Worm (Caenorhabditis elegans): ENCODE data around the gene F11D5.6.

F11D5.6 gene

DNA sequence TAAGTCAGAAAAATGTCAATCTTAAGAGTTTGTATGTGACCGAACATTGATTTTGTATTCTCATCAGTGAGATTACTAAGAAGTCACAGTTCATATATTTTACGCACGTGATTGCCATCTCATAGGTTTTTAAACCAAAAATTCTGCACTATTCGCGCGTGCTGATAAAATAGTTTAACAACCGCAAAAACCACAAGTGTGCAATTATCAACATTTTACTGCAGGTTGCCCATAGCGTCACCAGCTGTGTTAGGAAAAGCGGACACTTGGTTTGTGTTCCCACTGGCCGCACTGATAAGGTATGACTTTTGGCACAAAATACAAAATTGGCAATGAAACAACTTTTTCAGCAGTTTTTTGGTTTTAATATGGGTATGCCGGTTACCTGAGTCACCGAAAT is 35.9 kb downstream of the F11D5.6 start:
- TF ChIP-seq atf-7 (tag; optimal IDR thresholded peaks at IDR 0.05): peak; percentile 93
- TF ChIP-seq F33H1.4 (GFP tag; IDR thresholded peaks at IDR 0.05): no peak
- TF ChIP-seq lsl-1 (GFP tag; optimal IDR thresholded peaks at IDR 0.05): no peak
- no peak for TF ChIP-seq akir-1 (GFP tag; optimal IDR thresholded peaks at IDR 0.05)
- no peak for TF ChIP-seq lag-1 (GFP tag; IDR thresholded peaks at IDR 0.05)
- no peak for TF ChIP-seq zfh-2 (GFP tag; conservative IDR thresholded peaks at IDR 0.05)
- TF ChIP-seq attf-5 (GFP tag; optimal IDR thresholded peaks at IDR 0.05): no peak
- TF ChIP-seq pha-4 (tag; optimal IDR thresholded peaks at IDR 0.05): peak; percentile 37
- TF ChIP-seq tlf-1 (GFP tag; optimal IDR thresholded peaks at IDR 0.05): peak; percentile 41
- peak; percentile 54 for TF ChIP-seq tbp1 (GFP tag; optimal IDR thresholded peaks at IDR 0.05)
- no peak for TF ChIP-seq ztf-3 (GFP tag; optimal IDR thresholded peaks at IDR 0.05)
- no peak for TF ChIP-seq snpc-1.1 (tag; optimal IDR thresholded peaks at IDR 0.05; ENCODE audit: insufficient read depth)
- TF ChIP-seq die-1 (tag; optimal IDR thresholded peaks at IDR 0.05): no peak
- TF ChIP-seq B0336.3 (GFP tag; IDR thresholded peaks at IDR 0.05): peak; percentile 70; the same call in 1 of the 2 replicates
- no peak for TF ChIP-seq ztf-28 (GFP tag; IDR thresholded peaks at IDR 0.05)
- no peak for TF ChIP-seq ceh-40 (GFP tag; IDR thresholded peaks at IDR 0.05)
- 0 out of 2 replicates have a peak, but pooled peaks have one; percentile 30 for TF ChIP-seq egl-44 (GFP tag; IDR thresholded peaks at IDR 0.05)
- peak; percentile 74 for TF ChIP-seq F22D6.2 (tag; optimal IDR thresholded peaks at IDR 0.05)
- no peak for TF ChIP-seq F52B5.7 (tag; optimal IDR thresholded peaks at IDR 0.05)
- no peak for TF ChIP-seq ztf-25 (GFP tag; IDR thresholded peaks at IDR 0.05)
- no peak for TF ChIP-seq Y56A3A.18 (GFP tag; IDR thresholded peaks at IDR 0.05)
- TF ChIP-seq mxl-1 (tag; optimal IDR thresholded peaks at IDR 0.05): no peak
- TF ChIP-seq snpc-1.3 (tag; optimal IDR thresholded peaks at IDR 0.05; ENCODE audit: insufficient read depth): no peak
- TF ChIP-seq madf-10 (tag; optimal IDR thresholded peaks at IDR 0.05): peak; percentile 33
- no peak for TF ChIP-seq lin-54 (GFP tag; optimal IDR thresholded peaks at IDR 0.05)
- no peak for TF ChIP-seq xnd-1 (tag; optimal IDR thresholded peaks at IDR 0.05)
- TF ChIP-seq nhr-120 (GFP tag; IDR thresholded peaks at IDR 0.05): no peak
- no peak for TF ChIP-seq somi-1 (GFP tag; optimal IDR thresholded peaks at IDR 0.05)
- TF ChIP-seq hmg-1.2 (GFP tag; IDR thresholded peaks at IDR 0.05): no peak
- TF ChIP-seq nhr-90 (tag; optimal IDR thresholded peaks at IDR 0.05): peak; percentile 48
- peak; percentile 31 for TF ChIP-seq unc-62 (GFP tag; optimal IDR thresholded peaks at IDR 0.05)
- no peak for TF ChIP-seq gei-17 (GFP tag; optimal IDR thresholded peaks at IDR 0.05)
- TF ChIP-seq chd-7 (tag; optimal IDR thresholded peaks at IDR 0.05): no peak
- no peak for TF ChIP-seq D2030.7 (GFP tag; IDR thresholded peaks at IDR 0.05)
- TF ChIP-seq F10E7.11 (tag; optimal IDR thresholded peaks at IDR 0.05): no peak
- TF ChIP-seq T07F8.4 (tag; optimal IDR thresholded peaks at IDR 0.05): no peak
- TF ChIP-seq ZK185.1 (tag; optimal IDR thresholded peaks at IDR 0.05; ENCODE audit: poor library complexity, severe bottlenecking): no peak
- no peak for TF ChIP-seq F39B2.1 (GFP tag; IDR thresholded peaks at IDR 0.05)
- TF ChIP-seq ztf-18 (tag; optimal IDR thresholded peaks at IDR 0.05): no peak
- no peak for TF ChIP-seq pbrm-1 (GFP tag; IDR thresholded peaks at IDR 0.05)
- TF ChIP-seq nhr-80 (tag; optimal IDR thresholded peaks at IDR 0.05): peak; percentile 99
- TF ChIP-seq sea-2 (GFP tag; IDR thresholded peaks at IDR 0.05): no peak
- no peak for TF ChIP-seq B0261.1 (tag; optimal IDR thresholded peaks at IDR 0.05)
- no peak for TF ChIP-seq C06A6.2 (GFP tag; conservative IDR thresholded peaks at IDR 0.05)
- TF ChIP-seq nfyb-1 (GFP tag; IDR thresholded peaks at IDR 0.05): 0 out of 2 replicates have a peak, but pooled peaks have one; percentile 59
- TF ChIP-seq ets-4 (GFP tag; optimal IDR thresholded peaks at IDR 0.05): peak; percentile 66
- TF ChIP-seq snpc-3.4 (tag; optimal IDR thresholded peaks at IDR 0.05): no peak
- TF ChIP-seq cebp-1 (GFP tag; IDR thresholded peaks at IDR 0.05): no peak
- no peak for TF ChIP-seq cebp-1 (tag; optimal IDR thresholded peaks at IDR 0.05)
- no peak for TF ChIP-seq dpl-1 (GFP tag; optimal IDR thresholded peaks at IDR 0.05)
